Worm (Caenorhabditis elegans): Measurements from ENCODE around the gene sdz-31.
A peak's percentile ranks its signal among the peaks of the same experiment; 100 is the strongest.

The sdz-31 gene

ce11 chrV:9855920-9856852 lies 23.8 kb upstream of the sdz-31 start:
- TF ChIP-seq aptf-3 (GFP tag; IDR thresholded peaks at IDR 0.05) (no peak), nfyb-1 (GFP tag; IDR thresholded peaks at IDR 0.05) (no peak), madf-8 (GFP tag; conservative IDR thresholded peaks at IDR 0.05) (no peak), K12H6.12 (tag; optimal IDR thresholded peaks at IDR 0.05) (no peak), nhr-80 (tag; optimal IDR thresholded peaks at IDR 0.05) (peak; percentile 14), aptf-2 (GFP tag; conservative IDR thresholded peaks at IDR 0.05) (no peak), B0019.2 (GFP tag; conservative IDR thresholded peaks at IDR 0.05) (no peak), F55B11.4 (tag; optimal IDR thresholded peaks at IDR 0.05; ENCODE audit: borderline replicate concordance, insufficient read depth) (no peak), gei-17 (GFP tag; optimal IDR thresholded peaks at IDR 0.05) (no peak), ccch-3 (GFP tag; optimal IDR thresholded peaks at IDR 0.05) (no peak), ceh-79 (tag; optimal IDR thresholded peaks at IDR 0.05) (no peak), repo-1 (tag; optimal IDR thresholded peaks at IDR 0.05) (no peak), sdz-38 (tag; optimal IDR thresholded peaks at IDR 0.05) (no peak), madf-3 (GFP tag; IDR thresholded peaks at IDR 0.05) (no peak), zfh-2 (GFP tag; conservative IDR thresholded peaks at IDR 0.05) (0 out of 2 replicates have a peak, but pooled peaks have one; percentile 16), dpl-1 (GFP tag; optimal IDR thresholded peaks at IDR 0.05) (no peak), lin-40 (tag; optimal IDR thresholded peaks at IDR 0.05) (no peak), somi-1 (GFP tag; optimal IDR thresholded peaks at IDR 0.05) (no peak), Y79H2A.3 (GFP tag; conservative IDR thresholded peaks at IDR 0.05) (no peak), lsy-27 (tag; optimal IDR thresholded peaks at IDR 0.05; ENCODE audit: borderline replicate concordance, insufficient read depth) (no peak), madf-6 (GFP tag; IDR thresholded peaks at IDR 0.05) (no peak), pbrm-1 (GFP tag; IDR thresholded peaks at IDR 0.05) (no peak), T26A5.8 (tag; optimal IDR thresholded peaks at IDR 0.05) (no peak), egl-44 (GFP tag; IDR thresholded peaks at IDR 0.05) (no peak), hrde-1 (tag; optimal IDR thresholded peaks at IDR 0.05; ENCODE audit: borderline replicate concordance) (no peak), K11D2.4 (GFP tag; IDR thresholded peaks at IDR 0.05) (no peak), ets-4 (GFP tag; optimal IDR thresholded peaks at IDR 0.05) (no peak), mcd-1 (GFP tag; IDR thresholded peaks at IDR 0.05) (peak; percentile 64), efl-1 (GFP tag; optimal IDR thresholded peaks at IDR 0.05) (peak; percentile 9), dpff-1 (tag; optimal IDR thresholded peaks at IDR 0.05) (no peak), ceh-91 (GFP tag; IDR thresholded peaks at IDR 0.05) (no peak), hmg-1.2 (GFP tag; IDR thresholded peaks at IDR 0.05) (peak; percentile 76; the same call in 1 of the 2 replicates), F10E7.11 (tag; optimal IDR thresholded peaks at IDR 0.05) (no peak), Y95B8A.8 (GFP tag; IDR thresholded peaks at IDR 0.05) (no peak), ama-1 (optimal IDR thresholded peaks at IDR 0.05) (no peak), ama-1 (GFP tag; optimal IDR thresholded peaks at IDR 0.05) (no peak), attf-5 (GFP tag; optimal IDR thresholded peaks at IDR 0.05) (peak; percentile 50), ZK185.1 (tag; optimal IDR thresholded peaks at IDR 0.05; ENCODE audit: poor library complexity, severe bottlenecking) (no peak), nfya-1 (tag; optimal IDR thresholded peaks at IDR 0.05; ENCODE audit: borderline replicate concordance, insufficient read depth) (no peak)

All from whole organism, young adult.